Fruit fly (Drosophila melanogaster): ENCODE data around the gene HDAC6.

dm6 chrX:15307485-15308138 is 25.5 kb upstream of the HDAC6 start:
- TF ChIP-seq psq (optimal IDR thresholded peaks at IDR 0.05) (no peak), Dll (optimal IDR thresholded peaks at IDR 0.05) (no peak), usp (GFP tag; optimal IDR thresholded peaks at IDR 0.05) (no peak), CG8478 (optimal IDR thresholded peaks at IDR 0.05) (no peak)
